Fruit fly (Drosophila melanogaster) whole organism, embryonic: Measurements from ENCODE around the gene CG13081.
A peak's percentile ranks its signal among the peaks of the same experiment; 100 is the strongest.

Experiments
- Asciz ChIP-seq: fragments of 200-800 bp; sonication (Bioruptor generic); optimal IDR thresholded peaks from 2 replicates; lab custom pipeline; 2017; ENCODE audit warnings: missing biosample characterization, mild to moderate bottlenecking, missing genetic modification characterization, missing genetic modification reagents
- Atf3 ChIP-seq: fragments of 200-800 bp; sonication (Bioruptor generic); optimal IDR thresholded peaks from 3 replicates; lab custom pipeline; 2016; ENCODE audit warnings: missing biosample characterization, missing genetic modification characterization
- B-H2 ChIP-seq: fragments of 200-800 bp; sonication (Bioruptor generic); optimal IDR thresholded peaks from 2 replicates; lab custom pipeline; 2018; ENCODE audit warnings: missing biosample characterization, mild to moderate bottlenecking, missing genetic modification characterization
- BtbVII ChIP-seq: fragments of 200-800 bp; sonication (Bioruptor generic); optimal IDR thresholded peaks from 3 replicates; lab custom pipeline; 2017; ENCODE audit warnings: missing biosample characterization, mild to moderate bottlenecking, missing genetic modification characterization
- CG10147 ChIP-seq: fragments of 200-800 bp; sonication (Bioruptor generic); optimal IDR thresholded peaks from 2 replicates; lab custom pipeline; 2019; ENCODE audit warnings: missing biosample characterization, mild to moderate bottlenecking, missing genetic modification characterization, moderate library complexity
- CG10321 ChIP-seq: fragments of 200-800 bp; sonication (Bioruptor generic); IDR thresholded peaks from 2 replicates; pipeline ENCODE4 v1.3.6; 2022; ENCODE audit warnings: missing biosample characterization, missing genetic modification characterization
- CG10462 ChIP-seq: fragments of 200-800 bp; sonication (Bioruptor generic); optimal IDR thresholded peaks from 2 replicates; lab custom pipeline; 2016; ENCODE audit warnings: missing biosample characterization, missing genetic modification characterization
- CG13287 ChIP-seq: fragments of 200-800 bp; sonication (Bioruptor generic); IDR thresholded peaks from 2 replicates; pipeline ENCODE4 v1.3.6; 2022; ENCODE audit warnings: missing biosample characterization, missing genetic modification characterization; ENCODE audit not compliant: partially characterized antibody
- CG1529 ChIP-seq: fragments of 200-800 bp; sonication (Bioruptor generic); optimal IDR thresholded peaks from 3 replicates; lab custom pipeline; 2018; ENCODE audit warnings: missing biosample characterization, missing genetic modification characterization
- CG1603 ChIP-seq: fragments of 200-800 bp; sonication (Bioruptor generic); optimal IDR thresholded peaks from 2 replicates; lab custom pipeline; 2019; ENCODE audit warnings: missing biosample characterization, mild to moderate bottlenecking, missing genetic modification characterization, moderate library complexity
- CG18764 ChIP-seq: fragments of 200-800 bp; sonication (Bioruptor generic); optimal IDR thresholded peaks from 3 replicates; lab custom pipeline; 2016; ENCODE audit warnings: missing biosample characterization, missing genetic modification characterization
- CG2116 ChIP-seq: fragments of 200-800 bp; sonication (Bioruptor generic); optimal IDR thresholded peaks from 3 replicates; lab custom pipeline; 2018; ENCODE audit warnings: missing biosample characterization, mild to moderate bottlenecking, missing genetic modification characterization
- CG30020 ChIP-seq: fragments of 200-800 bp; optimal IDR thresholded peaks from 2 replicates; lab custom pipeline; 2019; ENCODE audit warnings: missing biosample characterization, mild to moderate bottlenecking, missing genetic modification characterization, moderate library complexity
- CG33557 ChIP-seq: fragments of 200-800 bp; sonication (Bioruptor generic); optimal IDR thresholded peaks from 2 replicates; lab custom pipeline; 2019; ENCODE audit warnings: missing biosample characterization, mild to moderate bottlenecking, missing genetic modification characterization, moderate library complexity
- CG34224 ChIP-seq: fragments of 200-800 bp; sonication (Bioruptor generic); IDR thresholded peaks from 3 replicates; pipeline ENCODE4 v1.3.6; 2022; ENCODE audit warnings: missing biosample characterization, missing genetic modification characterization; ENCODE audit not compliant: partially characterized antibody
- CG4404 ChIP-seq: fragments of 200-800 bp; sonication (Bioruptor generic); IDR thresholded peaks from 2 replicates; pipeline ENCODE4 v1.3.6; 2022; ENCODE audit warnings: missing biosample characterization, missing genetic modification characterization
- CG4424 ChIP-seq: fragments of 200-800 bp; sonication (Bioruptor generic); optimal IDR thresholded peaks from 3 replicates; lab custom pipeline; 2016; ENCODE audit warnings: missing biosample characterization, missing genetic modification characterization
- CG4730 ChIP-seq: fragments of 200-800 bp; sonication (Bioruptor generic); IDR thresholded peaks from 2 replicates; pipeline ENCODE4 v1.3.6; 2022; ENCODE audit warnings: missing biosample characterization, missing genetic modification characterization
- CG4820 ChIP-seq: fragments of 200-800 bp; sonication (Bioruptor generic); optimal IDR thresholded peaks from 3 replicates; lab custom pipeline; 2016; ENCODE audit warnings: missing biosample characterization, missing genetic modification characterization
- CG6813 ChIP-seq: fragments of 200-800 bp; sonication (Bioruptor generic); optimal IDR thresholded peaks from 2 replicates; lab custom pipeline; 2017; ENCODE audit warnings: missing biosample characterization, missing genetic modification characterization, mild to moderate bottlenecking, moderate library complexity, missing genetic modification reagents
- CG7839 ChIP-seq: fragments of 200-800 bp; sonication (Bioruptor generic); optimal IDR thresholded peaks from 3 replicates; lab custom pipeline; 2018; ENCODE audit warnings: missing biosample characterization, mild to moderate bottlenecking, missing genetic modification characterization, moderate library complexity
- CG8944 ChIP-seq: fragments of 200-800 bp; sonication (Bioruptor generic); optimal IDR thresholded peaks from 3 replicates; lab custom pipeline; 2016; ENCODE audit warnings: missing biosample characterization, missing genetic modification characterization
- CG9215 ChIP-seq: fragments of 200-800 bp; sonication (Bioruptor generic); IDR thresholded peaks from 2 replicates; pipeline ENCODE4 v1.3.6; 2022; ENCODE audit warnings: missing biosample characterization, missing genetic modification characterization
- CG9876 ChIP-seq: fragments of 200-800 bp; sonication (Bioruptor generic); optimal IDR thresholded peaks from 2 replicates; lab custom pipeline; 2016; ENCODE audit warnings: missing biosample characterization, missing genetic modification characterization
- D19B ChIP-seq: fragments of 200-800 bp; sonication (Bioruptor generic); optimal IDR thresholded peaks from 2 replicates; lab custom pipeline; 2017; ENCODE audit warnings: missing biosample characterization, mild to moderate bottlenecking, missing genetic modification characterization
- Dip2 ChIP-seq: fragments of 200-800 bp; sonication (Bioruptor generic); IDR thresholded peaks from 2 replicates; pipeline ENCODE4 v1.3.6; 2022; ENCODE audit warnings: missing biosample characterization, missing genetic modification characterization
- Poxn ChIP-seq: fragments of 200-800 bp; sonication (Bioruptor generic); IDR thresholded peaks from 2 replicates; pipeline ENCODE4 v1.3.6; 2022; ENCODE audit warnings: missing biosample characterization, missing genetic modification characterization
- Sin3A ChIP-seq: fragments of >200 bp; optimal IDR thresholded peaks from 2 replicates; lab custom pipeline; 2018
- Stat92E ChIP-seq, 3 experiments: fragments of >200 bp in 2 of 3; fragments of 200-800 bp in 1 of 3; sonication (Bioruptor generic) in 1 of 3; optimal IDR thresholded peaks; 2 replicates each; lab custom pipeline; 2017 to 2019; ENCODE audit warnings: missing biosample characterization in 3 of 3, missing genetic modification characterization in 3 of 3, mild to moderate bottlenecking in 1 of 3, moderate library complexity in 1 of 3
- ase ChIP-seq: fragments of 200-800 bp; sonication (Bioruptor generic); IDR thresholded peaks from 3 replicates; pipeline ENCODE4 v1.3.6; 2022; ENCODE audit warnings: missing biosample characterization, missing genetic modification characterization
- br ChIP-seq: fragments of >200 bp; optimal IDR thresholded peaks from 2 replicates; lab custom pipeline; 2017
- cas ChIP-seq: fragments of 200-800 bp; sonication (Bioruptor generic); IDR thresholded peaks from 2 replicates; pipeline ENCODE4 v1.3.6; 2022; ENCODE audit warnings: missing biosample characterization, missing genetic modification characterization
- chinmo ChIP-seq: fragments of 200-800 bp; sonication (Bioruptor generic); IDR thresholded peaks from 4 replicates; pipeline ENCODE4 v1.3.6; 2022; ENCODE audit warnings: missing biosample characterization, missing genetic modification characterization; ENCODE audit not compliant: partially characterized antibody
- dmrt11E ChIP-seq: fragments of 200-800 bp; sonication (Bioruptor generic); optimal IDR thresholded peaks from 3 replicates; lab custom pipeline; 2018; ENCODE audit warnings: missing biosample characterization, mild to moderate bottlenecking, missing genetic modification characterization, moderate library complexity
- emc ChIP-seq: fragments of 200-800 bp; sonication (Bioruptor generic); optimal IDR thresholded peaks from 2 replicates; lab custom pipeline; 2016; ENCODE audit warnings: missing biosample characterization, missing genetic modification characterization
- eve ChIP-seq, 2 experiments: fragments of >200 bp; optimal IDR thresholded peaks; 2 replicates each; lab custom pipeline; 2017; ENCODE audit warnings: missing biosample characterization in 2 of 2, missing genetic modification characterization in 2 of 2
- fd64A ChIP-seq: fragments of 200-800 bp; sonication (Bioruptor generic); optimal IDR thresholded peaks from 3 replicates; lab custom pipeline; 2018; ENCODE audit warnings: missing biosample characterization, mild to moderate bottlenecking, missing genetic modification characterization
- gem ChIP-seq: fragments of 200-800 bp; sonication (Bioruptor generic); optimal IDR thresholded peaks from 2 replicates; lab custom pipeline; 2019; ENCODE audit warnings: missing biosample characterization, mild to moderate bottlenecking, missing genetic modification characterization, moderate library complexity
- h ChIP-seq: fragments of >200 bp; optimal IDR thresholded peaks from 2 replicates; lab custom pipeline; 2017
- lab ChIP-seq: fragments of 200-800 bp; sonication (Bioruptor generic); optimal IDR thresholded peaks from 3 replicates; lab custom pipeline; 2017; ENCODE audit warnings: missing biosample characterization, missing genetic modification characterization, mild to moderate bottlenecking, moderate library complexity, missing genetic modification reagents
- run ChIP-seq: fragments of 200-800 bp; sonication (Bioruptor generic); optimal IDR thresholded peaks from 3 replicates; lab custom pipeline; 2018; ENCODE audit warnings: missing biosample characterization, mild to moderate bottlenecking, missing genetic modification characterization
- schlank ChIP-seq: fragments of 200-800 bp; sonication (Bioruptor generic); optimal IDR thresholded peaks from 2 replicates; lab custom pipeline; 2018; ENCODE audit warnings: missing biosample characterization, mild to moderate bottlenecking, missing genetic modification characterization
- sisA ChIP-seq: fragments of 200-800 bp; sonication (Bioruptor generic); IDR thresholded peaks from 2 replicates; pipeline ENCODE4 v1.3.6; 2022; ENCODE audit warnings: missing biosample characterization, missing genetic modification characterization
- ssp ChIP-seq: fragments of 200-800 bp; sonication (Bioruptor generic); IDR thresholded peaks from 2 replicates; pipeline ENCODE4 v1.3.6; 2022; ENCODE audit warnings: missing biosample characterization, missing genetic modification characterization
- sug ChIP-seq: fragments of 200-800 bp; optimal IDR thresholded peaks from 2 replicates; lab custom pipeline; 2019; ENCODE audit warnings: missing biosample characterization, mild to moderate bottlenecking, missing genetic modification characterization, moderate library complexity
- tll ChIP-seq, 2 experiments: fragments of 200-800 bp in 1 of 2; fragments of >200 bp in 1 of 2; sonication (Bioruptor generic) in 1 of 2; optimal IDR thresholded peaks; 2 replicates each; lab custom pipeline; 2017 to 2019; ENCODE audit warnings: missing biosample characterization in 2 of 2, missing genetic modification characterization in 2 of 2, mild to moderate bottlenecking in 1 of 2, moderate library complexity in 1 of 2
- toy ChIP-seq: fragments of 200-800 bp; sonication (Bioruptor generic); IDR thresholded peaks from 2 replicates; pipeline ENCODE4 v1.3.6; 2022; ENCODE audit warnings: missing biosample characterization, missing genetic modification characterization
- trem ChIP-seq: fragments of 200-800 bp; optimal IDR thresholded peaks from 3 replicates; lab custom pipeline; 2019; ENCODE audit warnings: missing biosample characterization, mild to moderate bottlenecking, missing genetic modification characterization, moderate library complexity
- twi ChIP-seq: fragments of 200-800 bp; optimal IDR thresholded peaks from 2 replicates; lab custom pipeline; 2019; ENCODE audit warnings: missing biosample characterization, mild to moderate bottlenecking, missing genetic modification characterization, moderate library complexity
- unpg ChIP-seq: fragments of 200-800 bp; sonication (Bioruptor generic); optimal IDR thresholded peaks from 3 replicates; lab custom pipeline; 2018; ENCODE audit warnings: missing biosample characterization, mild to moderate bottlenecking, missing genetic modification characterization, moderate library complexity
- zf30C ChIP-seq: fragments of 200-800 bp; sonication (Bioruptor generic); optimal IDR thresholded peaks from 3 replicates; lab custom pipeline; 2018; ENCODE audit warnings: missing biosample characterization, mild to moderate bottlenecking, missing genetic modification characterization

Gene CG13081

DNA sequence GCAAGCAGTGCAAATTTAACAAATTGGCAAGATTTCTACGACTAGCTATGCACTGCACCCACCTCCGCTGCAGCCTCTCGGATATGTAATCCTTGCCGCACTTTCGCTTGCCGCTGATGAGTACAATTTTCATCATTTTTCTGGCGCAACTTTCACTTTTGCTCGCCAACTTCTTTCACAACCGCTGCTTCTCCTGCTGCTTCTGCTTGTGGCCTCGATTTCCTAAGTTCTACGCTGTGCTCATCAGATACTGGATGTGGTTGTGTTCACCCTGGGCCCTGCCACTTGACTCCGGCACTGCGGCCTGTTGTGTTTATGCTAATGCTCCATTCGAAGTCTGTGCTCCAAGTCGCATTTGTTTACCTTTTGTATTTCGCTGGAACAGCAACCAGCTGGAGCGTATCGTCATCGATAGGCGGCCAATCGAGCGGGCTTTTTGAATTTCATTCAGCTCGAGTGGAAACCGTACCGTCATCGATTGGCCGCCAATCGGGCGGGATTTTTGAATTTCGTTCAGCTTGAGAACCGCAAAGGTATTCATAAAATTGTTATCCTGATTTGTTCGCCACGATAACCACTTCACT, 39.7 kb downstream of the CG13081 start, which contains the start of gene Pmvk (continued):
- TF ChIP-seq ssp (GFP tag; lab: Robert Waterston, UW) (no peak), CG10321 (no peak), CG33557 (peak; percentile 36), sug (tag; lab: Kevin White, UChicago) (no peak), emc (GFP tag; lab: Kevin White, UChicago) (no peak), run (tag; lab: Kevin White, UChicago) (no peak), ase (no peak), D19B (GFP tag; lab: Kevin White, UChicago) (no peak), br (lab: Kevin White, UChicago) (no peak), CG13287 (GFP tag; lab: Robert Waterston, UW) (peak; percentile 86), chinmo (GFP tag; lab: Robert Waterston, UW) (peak; percentile 92; the same call in 3 of the 4 replicates), trem (tag; lab: Kevin White, UChicago) (peak; percentile 69), lab (no peak), Asciz (GFP tag; lab: Kevin White, UChicago) (no peak), Dip2 (no peak), CG34224 (peak; percentile 88), tll (GFP tag; optimal IDR thresholded peaks at IDR 0.05; lab: Kevin White, UChicago) (no peak), Poxn (no peak), CG6813 (GFP tag; lab: Kevin White, UChicago) (no peak), sisA (GFP tag; lab: Robert Waterston, UW) (no peak), cas (GFP tag; lab: Robert Waterston, UW) (no peak), eve (GFP tag; optimal IDR thresholded peaks at IDR 0.05; lab: Kevin White, UChicago) (no peak), gem (tag; lab: Kevin White, UChicago) (no peak), CG1529 (no peak), CG4820 (GFP tag; lab: Kevin White, UChicago) (no peak), twi (tag; lab: Kevin White, UChicago) (no peak), BtbVII (no peak), dmrt11E (no peak), CG9215 (GFP tag; lab: Robert Waterston, UW) (no peak), CG10462 (no peak), CG2116 (GFP tag; lab: Kevin White, UChicago) (peak; percentile 93), schlank (tag; lab: Kevin White, UChicago) (no peak), CG30020 (tag; lab: Kevin White, UChicago) (no peak), fd64A (GFP tag; lab: Kevin White, UChicago) (no peak), CG8944 (GFP tag; lab: Kevin White, UChicago) (no peak), CG4404 (no peak), Sin3A (no peak), CG4730 (GFP tag; lab: Robert Waterston, UW) (no peak), h (lab: Kevin White, UChicago) (no peak), Atf3 (GFP tag; lab: Kevin White, UChicago) (no peak), CG7839 (tag; lab: Kevin White, UChicago) (no peak), CG1603 (tag; lab: Kevin White, UChicago) (peak; percentile 52), B-H2 (no peak), CG9876 (GFP tag; lab: Kevin White, UChicago) (no peak), CG18764 (GFP tag; lab: Kevin White, UChicago) (no peak), CG10147 (no peak), Stat92E (GFP tag; optimal IDR thresholded peaks at IDR 0.05; lab: Kevin White, UChicago) (peak in 1 of 3 experiments; percentile 93), toy (GFP tag; lab: Robert Waterston, UW) (no peak), zf30C (GFP tag; lab: Kevin White, UChicago) (no peak), CG4424 (no peak), unpg (GFP tag; lab: Kevin White, UChicago) (no peak)
